Worm (Caenorhabditis elegans) whole organism, midembryonic: ENCODE measurements around the gene dct-6.

Experiments
- cog-1 ChIP-seq: sonication (generic microtip); optimal IDR thresholded peaks from 2 replicates; lab custom pipeline; 2016; ENCODE audit warnings: missing genetic modification characterization, missing compliant biosample characterization
- flt-1 ChIP-seq: fragments of 200-800 bp; sonication (Bioruptor generic); IDR thresholded peaks from 2 replicates; pipeline ENCODE4 v1.3.6; 2022; ENCODE audit warnings: missing genetic modification characterization, missing compliant biosample characterization
- klf-2 ChIP-seq: fragments of 200-800 bp; sonication (Bioruptor generic); conservative IDR thresholded peaks from 2 replicates; pipeline ENCODE4 v1.3.6; 2022; ENCODE audit warnings: missing genetic modification reagents, missing genetic modification characterization, missing compliant biosample characterization
- med-1 ChIP-seq: sonication (generic microtip); optimal IDR thresholded peaks from 2 replicates; lab custom pipeline; 2017; ENCODE audit warnings: missing genetic modification characterization, mild to moderate bottlenecking, missing compliant biosample characterization, antibody characterized with exemption, missing genetic modification reagents; ENCODE audit not compliant: insufficient read depth
- ref-1 ChIP-seq: fragments of 200-800 bp; sonication (Bioruptor generic); conservative IDR thresholded peaks from 2 replicates; pipeline ENCODE4 v1.3.6; 2022; ENCODE audit warnings: missing genetic modification reagents, missing genetic modification characterization, missing compliant biosample characterization
- tab-1 ChIP-seq: fragments of 200-800 bp; sonication (Bioruptor generic); IDR thresholded peaks from 2 replicates; pipeline ENCODE4 v1.3.6; 2022; ENCODE audit warnings: missing genetic modification characterization, missing compliant biosample characterization
- ztf-23 ChIP-seq: fragments of 200-800 bp; sonication (Bioruptor generic); IDR thresholded peaks from 2 replicates; pipeline ENCODE4 v1.3.6; 2022; ENCODE audit warnings: missing genetic modification reagents, missing genetic modification characterization, missing compliant biosample characterization
- ztf-29 ChIP-seq: fragments of 200-800 bp; sonication (Bioruptor generic); IDR thresholded peaks from 2 replicates; pipeline ENCODE4 v1.3.6; 2022; ENCODE audit warnings: missing genetic modification reagents, missing genetic modification characterization, missing compliant biosample characterization

DNA sequence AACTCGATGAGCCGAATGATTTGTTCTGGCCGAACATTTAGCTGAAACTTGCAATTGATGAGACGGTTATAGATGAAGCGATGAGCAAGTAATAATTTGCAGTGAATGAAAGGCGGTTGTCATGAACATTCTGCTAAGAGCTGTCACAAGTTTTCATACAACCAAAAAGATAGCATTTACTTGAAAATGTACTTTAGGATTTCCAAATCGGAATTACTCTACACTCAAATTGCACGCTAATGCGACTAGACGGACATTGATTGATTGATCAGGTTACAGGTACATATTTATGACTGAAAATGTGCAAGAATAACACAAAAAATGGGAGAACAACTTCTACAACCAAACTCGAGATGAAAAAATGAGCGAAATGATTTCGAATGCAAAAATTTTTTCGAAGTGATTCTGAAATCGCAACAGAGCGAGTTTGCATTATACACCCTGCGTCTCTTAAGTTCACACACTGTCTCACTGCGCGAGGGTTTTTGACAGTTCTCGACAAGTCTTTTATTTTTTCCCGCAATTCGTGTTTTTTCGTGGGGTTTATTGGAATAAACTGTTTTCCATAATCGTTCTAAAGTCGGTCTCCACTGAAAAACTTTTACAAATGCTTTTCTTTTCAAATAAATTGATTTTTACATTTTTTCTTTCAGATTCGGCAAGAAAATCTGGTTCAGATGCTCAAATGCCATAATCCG is 53.4 kb downstream of the dct-6 start, which contains the start of the genes npp-10 and cyk-3:
- no peak for TF ChIP-seq tab-1 (GFP tag; lab: Robert Waterston, UW)
- TF ChIP-seq ztf-23 = no peak
- no peak for TF ChIP-seq med-1 (GFP tag; lab: Kevin White, UChicago)
- no peak for TF ChIP-seq ztf-29 (GFP tag; lab: Robert Waterston, UW)
- TF ChIP-seq klf-2 (GFP tag; lab: Robert Waterston, UW) = no peak
- TF ChIP-seq flt-1 = no peak
- no peak for TF ChIP-seq ref-1 (GFP tag; lab: Robert Waterston, UW)
- TF ChIP-seq cog-1 (tag; lab: Kevin White, UChicago) = no peak
